Worm (Caenorhabditis elegans) whole organism, midembryonic: ENCODE measurements around the gene F53H1.4.

Experiments used
- T22C8.4 ChIP-seq: fragments of 200-800 bp; sonication (Bioruptor generic); IDR thresholded peaks from 2 replicates; pipeline ENCODE4 v1.3.6; 2022; ENCODE audit warnings: missing genetic modification characterization, missing compliant biosample characterization
- cog-1 ChIP-seq: sonication (generic microtip); optimal IDR thresholded peaks from 2 replicates; lab custom pipeline; 2016; ENCODE audit warnings: missing genetic modification characterization, missing compliant biosample characterization
- flt-1 ChIP-seq: fragments of 200-800 bp; sonication (Bioruptor generic); IDR thresholded peaks from 2 replicates; pipeline ENCODE4 v1.3.6; 2022; ENCODE audit warnings: missing genetic modification characterization, missing compliant biosample characterization
- ztf-29 ChIP-seq: fragments of 200-800 bp; sonication (Bioruptor generic); IDR thresholded peaks from 2 replicates; pipeline ENCODE4 v1.3.6; 2022; ENCODE audit warnings: missing genetic modification reagents, missing genetic modification characterization, missing compliant biosample characterization

- TF ChIP-seq flt-1 (GFP tag; lab: Robert Waterston, UW) (no peak), cog-1 (tag; lab: Kevin White, UChicago) (no peak), ztf-29 (GFP tag; lab: Robert Waterston, UW) (no peak), T22C8.4 (no peak)
Measured at ce11 chrIV:1353811-1354210, 43.8 kb downstream of the F53H1.4 start.
